Worm (Caenorhabditis elegans) whole organism, L1 larva: ENCODE results near the gene R07B1.13.

Experiments used
- ceh-63 ChIP-seq: fragments of 200-800 bp; sonication (Bioruptor generic); optimal IDR thresholded peaks from 2 replicates; lab custom pipeline; 2018; ENCODE audit warnings: mild to moderate bottlenecking, missing genetic modification characterization, missing compliant biosample characterization
- egl-27 ChIP-seq, 2 experiments: fragments of 150-350 bp in 1 of 2; sonication (generic microtip); optimal IDR thresholded peaks; 3 replicates each; lab custom pipeline; 2017 to 2018; ENCODE audit warnings: missing biosample characterization in 2 of 2, missing genetic modification characterization in 2 of 2, missing genetic modification reagents in 2 of 2
- hlh-4 ChIP-seq: sonication (generic microtip); optimal IDR thresholded peaks from 2 replicates; lab custom pipeline; 2016; ENCODE audit warnings: mild to moderate bottlenecking, missing genetic modification characterization, missing compliant biosample characterization
- snpc-4 ChIP-seq: fragments of 150-350 bp; optimal IDR thresholded peaks from 2 replicates; lab custom pipeline; 2014; ENCODE audit warnings: missing biosample characterization, missing genetic modification characterization
- xbp-1 ChIP-seq: sonication (generic microtip); optimal IDR thresholded peaks from 2 replicates; lab custom pipeline; 2016; ENCODE audit warnings: missing genetic modification characterization, missing compliant biosample characterization

- TF ChIP-seq egl-27 (tag; optimal IDR thresholded peaks at IDR 0.05; lab: Kevin White, UChicago) (no peak), xbp-1 (tag; lab: Kevin White, UChicago) (no peak), snpc-4 (tag; lab: Kevin White, UChicago) (no peak), hlh-4 (tag; lab: Kevin White, UChicago) (no peak), ceh-63 (GFP tag; lab: Kevin White, UChicago) (no peak)
Measured at ce11 chrX:9845916-9846315, 23.7 kb upstream of the R07B1.13 start.
